Worm (Caenorhabditis elegans): ENCODE results near the gene csn-1.
"Not testable (repeated sequence)": the region's sequence is repeated elsewhere in the genome, so short reads cannot be mapped to it uniquely, and the experiment has no call there.

The csn-1 gene

ce11 chrV:17870569-17870968 lies at the start of gene csn-1:
TSS of gene csn-1 (minus strand) at chrV:17870651.
- TF ChIP-seq pha-2 (tag; optimal IDR thresholded peaks at IDR 0.05) (no peak), unc-86 (tag; optimal IDR thresholded peaks at IDR 0.05) (no peak), fax-1 (tag; optimal IDR thresholded peaks at IDR 0.05) (no peak), ceh-6 (GFP tag; optimal IDR thresholded peaks at IDR 0.05) (no peak), nfya-1 (tag; optimal IDR thresholded peaks at IDR 0.05) (no peak), ama-1 (optimal IDR thresholded peaks at IDR 0.05) (no peak), odd-2 (tag; optimal IDR thresholded peaks at IDR 0.05) (no peak), K02D7.2 (tag; optimal IDR thresholded peaks at IDR 0.05) (no peak), lin-11 (tag; optimal IDR thresholded peaks at IDR 0.05) (no peak), ahr-1 (tag; optimal IDR thresholded peaks at IDR 0.05) (no peak), syd-9 (tag; optimal IDR thresholded peaks at IDR 0.05) (no peak), mec-3 (tag; optimal IDR thresholded peaks at IDR 0.05; ENCODE audit: borderline replicate concordance) (no peak), unc-55 (GFP tag; optimal IDR thresholded peaks at IDR 0.05) (no peak)

ce11 chrV:17918726-17919125 lies 48.3 kb upstream of the csn-1 start, which contains the start of gene C06H5.8:
TSS of gene C06H5.8 (plus strand) at chrV:17919026.
- TF ChIP-seq elt-4 (tag; optimal IDR thresholded peaks at IDR 0.05) (no peak), ceh-6 (GFP tag; optimal IDR thresholded peaks at IDR 0.05) (no peak), C38D4.7 (GFP tag; optimal IDR thresholded peaks at IDR 0.05) (no peak), tbx-2 (tag; optimal IDR thresholded peaks at IDR 0.05) (no peak), ceh-48 (tag; optimal IDR thresholded peaks at IDR 0.05) (no peak), ztf-16 (tag; optimal IDR thresholded peaks at IDR 0.05) (no peak), gmeb-2 (tag; optimal IDR thresholded peaks at IDR 0.05) (no peak), nfya-1 (tag; optimal IDR thresholded peaks at IDR 0.05) (no peak)

ce11 chrV:17910019-17910418 lies 39.6 kb upstream of the csn-1 start, which contains the start of gene dcar-1:
TSS of gene dcar-1 (plus strand) at chrV:17910319.
- TF ChIP-seq tbx-7 (tag; optimal IDR thresholded peaks at IDR 0.05) (no peak), eyg-1 (tag; optimal IDR thresholded peaks at IDR 0.05) (no peak), dmd-4 (tag; optimal IDR thresholded peaks at IDR 0.05; ENCODE audit: borderline replicate concordance) (no peak), pha-2 (tag; optimal IDR thresholded peaks at IDR 0.05) (no peak)

ce11 chrV:17905765-17906164 lies 35.3 kb upstream of the csn-1 start:
- no peak for TF ChIP-seq C08G9.2 (tag; optimal IDR thresholded peaks at IDR 0.05)

ce11 chrV:17903829-17904228 lies 33.4 kb upstream of the csn-1 start, which contains the start of gene C06H5.14:
TSS of gene C06H5.14 (plus strand) at chrV:17904129.
- not testable (repeated sequence) for TF ChIP-seq hlh-15 (tag; optimal IDR thresholded peaks at IDR 0.05); ceh-19 (GFP tag; optimal IDR thresholded peaks at IDR 0.05); fkh-10 (GFP tag; optimal IDR thresholded peaks at IDR 0.05)

- TF ChIP-seq fax-1 (tag; optimal IDR thresholded peaks at IDR 0.05) (no peak), pha-4 (tag; optimal IDR thresholded peaks at IDR 0.05) (no peak), tbx-7 (tag; optimal IDR thresholded peaks at IDR 0.05) (no peak), Y22D7AL.16 (tag; optimal IDR thresholded peaks at IDR 0.05) (no peak), hlh-6 (tag; optimal IDR thresholded peaks at IDR 0.05) (no peak), unc-42 (tag; optimal IDR thresholded peaks at IDR 0.05) (no peak), ceh-14 (tag; optimal IDR thresholded peaks at IDR 0.05) (no peak), nhr-11 (tag; optimal IDR thresholded peaks at IDR 0.05) (no peak), ceh-34 (tag; optimal IDR thresholded peaks at IDR 0.05) (no peak), ref-2 (tag; optimal IDR thresholded peaks at IDR 0.05) (no peak), sox-4 (tag; optimal IDR thresholded peaks at IDR 0.05) (no peak), K09A11.1 (tag; optimal IDR thresholded peaks at IDR 0.05; ENCODE audit: insufficient read depth) (no peak), sox-2 (GFP tag; IDR thresholded peaks at IDR 0.05) (no peak), ets-4 (tag; optimal IDR thresholded peaks at IDR 0.05) (no peak), C38D4.7 (GFP tag; optimal IDR thresholded peaks at IDR 0.05) (no peak), hlh-30 (tag; optimal IDR thresholded peaks at IDR 0.05; ENCODE audit: insufficient read depth) (no peak), fkh-6 (tag; optimal IDR thresholded peaks at IDR 0.05) (no peak), ceh-24 (tag; optimal IDR thresholded peaks at IDR 0.05) (no peak), madf-2 (tag; optimal IDR thresholded peaks at IDR 0.05) (no peak), syd-9 (tag; optimal IDR thresholded peaks at IDR 0.05) (no peak)
Measured at ce11 chrV:17899503-17899902, 29.1 kb upstream of the csn-1 start, which contains the start of gene fbxa-157. TSS of gene fbxa-157 (plus strand) at chrV:17899803.
